Fruit fly (Drosophila melanogaster): ENCODE measurements around the gene sfl.

- TF ChIP-seq usp (GFP tag; optimal IDR thresholded peaks at IDR 0.05) (no peak), CG8478 (optimal IDR thresholded peaks at IDR 0.05) (no peak)
Observed at dm6 chr3L:6561052-6561451, 65.6 kb downstream of the sfl start.

Data from whole organism.